Worm (Caenorhabditis elegans) whole organism, midembryonic: ENCODE measurements around the gene F26A1.1.

Experiments
- T22C8.4 ChIP-seq: fragments of 200-800 bp; sonication (Bioruptor generic); IDR thresholded peaks from 2 replicates; pipeline ENCODE4 v1.3.6; 2022; ENCODE audit warnings: missing genetic modification characterization, missing compliant biosample characterization
- cog-1 ChIP-seq: sonication (generic microtip); optimal IDR thresholded peaks from 2 replicates; lab custom pipeline; 2016; ENCODE audit warnings: missing genetic modification characterization, missing compliant biosample characterization
- flt-1 ChIP-seq: fragments of 200-800 bp; sonication (Bioruptor generic); IDR thresholded peaks from 2 replicates; pipeline ENCODE4 v1.3.6; 2022; ENCODE audit warnings: missing genetic modification characterization, missing compliant biosample characterization
- klf-2 ChIP-seq: fragments of 200-800 bp; sonication (Bioruptor generic); conservative IDR thresholded peaks from 2 replicates; pipeline ENCODE4 v1.3.6; 2022; ENCODE audit warnings: missing genetic modification reagents, missing genetic modification characterization, missing compliant biosample characterization
- med-1 ChIP-seq: sonication (generic microtip); optimal IDR thresholded peaks from 2 replicates; lab custom pipeline; 2017; ENCODE audit warnings: missing genetic modification characterization, mild to moderate bottlenecking, missing compliant biosample characterization, antibody characterized with exemption, missing genetic modification reagents; ENCODE audit not compliant: insufficient read depth
- ref-1 ChIP-seq: fragments of 200-800 bp; sonication (Bioruptor generic); conservative IDR thresholded peaks from 2 replicates; pipeline ENCODE4 v1.3.6; 2022; ENCODE audit warnings: missing genetic modification reagents, missing genetic modification characterization, missing compliant biosample characterization
- tab-1 ChIP-seq: fragments of 200-800 bp; sonication (Bioruptor generic); IDR thresholded peaks from 2 replicates; pipeline ENCODE4 v1.3.6; 2022; ENCODE audit warnings: missing genetic modification characterization, missing compliant biosample characterization
- ztf-23 ChIP-seq: fragments of 200-800 bp; sonication (Bioruptor generic); IDR thresholded peaks from 2 replicates; pipeline ENCODE4 v1.3.6; 2022; ENCODE audit warnings: missing genetic modification reagents, missing genetic modification characterization, missing compliant biosample characterization
- ztf-29 ChIP-seq: fragments of 200-800 bp; sonication (Bioruptor generic); IDR thresholded peaks from 2 replicates; pipeline ENCODE4 v1.3.6; 2022; ENCODE audit warnings: missing genetic modification reagents, missing genetic modification characterization, missing compliant biosample characterization

DNA sequence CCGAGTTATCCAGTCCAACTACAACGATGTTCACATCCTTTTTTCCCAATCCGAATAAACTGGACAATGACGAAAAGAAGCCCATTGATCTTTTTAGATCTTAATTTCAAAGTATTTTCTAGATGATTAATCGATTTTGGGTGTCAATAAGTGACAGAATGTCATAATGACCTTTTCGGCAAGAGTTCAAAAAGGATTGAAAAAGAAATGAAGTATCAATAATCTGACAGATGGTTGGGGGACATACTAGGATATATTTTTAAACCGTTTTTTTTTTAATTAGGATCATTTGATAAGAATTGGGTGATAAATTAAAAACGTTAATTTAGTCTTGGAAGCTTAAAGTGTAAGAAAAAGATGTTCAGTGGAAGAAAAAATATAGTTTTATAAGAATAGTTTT lies 35.6 kb upstream of the F26A1.1 start, which contains the start of gene arl-6:
- TF ChIP-seq flt-1 (GFP tag; lab: Robert Waterston, UW) (no peak), med-1 (GFP tag; lab: Kevin White, UChicago) (no peak), klf-2 (no peak), ztf-23 (GFP tag; lab: Robert Waterston, UW) (no peak), ref-1 (GFP tag; lab: Robert Waterston, UW) (no peak), ztf-29 (no peak), tab-1 (GFP tag; lab: Robert Waterston, UW) (no peak), cog-1 (tag; lab: Kevin White, UChicago) (no peak), T22C8.4 (GFP tag; lab: Robert Waterston, UW) (no peak)
